Worm (Caenorhabditis elegans) whole organism, L4 larva: ENCODE measurements around the gene B0454.26.
A peak's percentile ranks its signal among the peaks of the same experiment; 100 is the strongest.

Source experiments
- F10B5.3 ChIP-seq: sonication (generic microtip); optimal IDR thresholded peaks from 2 replicates; lab custom pipeline; 2016; ENCODE audit warnings: mild to moderate bottlenecking, missing genetic modification characterization, missing compliant biosample characterization
- F26F4.8 ChIP-seq: fragments of 200-800 bp; sonication (Bioruptor generic); conservative IDR thresholded peaks from 2 replicates; pipeline ENCODE4 v1.3.6; 2022; ENCODE audit warnings: missing genetic modification characterization, missing compliant biosample characterization
- F37D6.2 ChIP-seq: sonication (generic microtip); optimal IDR thresholded peaks from 2 replicates; lab custom pipeline; 2016; ENCODE audit warnings: mild to moderate bottlenecking, missing genetic modification characterization, missing compliant biosample characterization
- F44E2.7 ChIP-seq: fragments of 200-800 bp; sonication (Bioruptor generic); IDR thresholded peaks from 2 replicates; pipeline ENCODE4 v2.1.2; 2022; ENCODE audit warnings: missing genetic modification characterization, missing compliant biosample characterization
- F49E8.2 ChIP-seq: sonication (generic microtip); optimal IDR thresholded peaks from 2 replicates; lab custom pipeline; 2016; ENCODE audit warnings: missing compliant biosample characterization, mild to moderate bottlenecking, missing genetic modification characterization, borderline replicate concordance
- R02D3.7 ChIP-seq: fragments of 150-350 bp; sonication (generic microtip); optimal IDR thresholded peaks from 3 replicates; lab custom pipeline; 2014; ENCODE audit warnings: missing biosample characterization, missing genetic modification characterization
- T20F7.1 ChIP-seq: fragments of 200-800 bp; sonication (Bioruptor generic); optimal IDR thresholded peaks from 2 replicates; lab custom pipeline; 2018; ENCODE audit warnings: mild to moderate bottlenecking, missing genetic modification characterization, missing compliant biosample characterization
- T26A8.4 ChIP-seq: fragments of 200-800 bp; sonication (Bioruptor generic); IDR thresholded peaks from 2 replicates; pipeline ENCODE4 v1.3.6; 2022; ENCODE audit warnings: missing genetic modification characterization, missing compliant biosample characterization
- Y105C5A.15 ChIP-seq: fragments of 200-800 bp; sonication (Bioruptor generic); IDR thresholded peaks from 2 replicates; pipeline ENCODE4 v1.3.6; 2022; ENCODE audit warnings: missing genetic modification characterization, missing compliant biosample characterization
- Y75B8A.6 ChIP-seq: fragments of 200-800 bp; sonication (Bioruptor generic); IDR thresholded peaks from 2 replicates; pipeline ENCODE4 v1.3.6; 2022; ENCODE audit warnings: missing genetic modification reagents, missing genetic modification characterization, missing compliant biosample characterization
- ZK337.2 ChIP-seq: fragments of 200-800 bp; sonication (Bioruptor generic); IDR thresholded peaks from 2 replicates; pipeline ENCODE4 v1.3.6; 2022; ENCODE audit warnings: missing genetic modification reagents, missing genetic modification characterization, missing compliant biosample characterization
- aha-1 ChIP-seq: fragments of 150-350 bp; peaks from one replicate; lab custom pipeline; 2014; ENCODE audit warnings: missing biosample characterization, missing genetic modification characterization
- ceh-20 ChIP-seq: fragments of 200-800 bp; sonication (Bioruptor generic); IDR thresholded peaks from 2 replicates; pipeline ENCODE4 v1.3.6; 2022; ENCODE audit warnings: missing genetic modification reagents, missing genetic modification characterization, missing compliant biosample characterization
- ceh-32 ChIP-seq: sonication (generic microtip); optimal IDR thresholded peaks from 2 replicates; lab custom pipeline; 2016; ENCODE audit warnings: mild to moderate bottlenecking, missing genetic modification characterization, missing compliant biosample characterization; ENCODE audit not compliant: poor library complexity
- ceh-82 ChIP-seq: sonication (generic microtip); optimal IDR thresholded peaks from 2 replicates; lab custom pipeline; 2017; ENCODE audit warnings: missing biosample characterization, missing genetic modification characterization
- cey-2 ChIP-seq: sonication (generic microtip); optimal IDR thresholded peaks from 3 replicates; lab custom pipeline; 2017; ENCODE audit warnings: missing genetic modification characterization, mild to moderate bottlenecking, missing compliant biosample characterization, antibody characterized with exemption, borderline replicate concordance; ENCODE audit not compliant: insufficient read depth
- daf-16 ChIP-seq, 3 experiments: sonication (generic microtip); optimal IDR thresholded peaks; 2 replicates each; lab custom pipeline; 2016 to 2017; ENCODE audit warnings: missing genetic modification characterization in 3 of 3, missing genetic modification reagents in 3 of 3, mild to moderate bottlenecking in 2 of 3, missing compliant biosample characterization in 2 of 3, missing biosample characterization in 1 of 3, moderate library complexity in 1 of 3
- daf-8 ChIP-seq: fragments of 200-800 bp; sonication (Bioruptor generic); IDR thresholded peaks from 2 replicates; pipeline ENCODE4 v1.3.6; 2022; ENCODE audit warnings: missing genetic modification characterization, missing compliant biosample characterization
- dmd-8 ChIP-seq: fragments of 200-800 bp; sonication (Bioruptor generic); IDR thresholded peaks from 2 replicates; pipeline ENCODE4 v1.3.6; 2022; ENCODE audit warnings: missing genetic modification characterization, missing compliant biosample characterization
- fkh-10 ChIP-seq: fragments of 150-350 bp; optimal IDR thresholded peaks from 2 replicates; lab custom pipeline; 2014; ENCODE audit warnings: missing biosample characterization, missing genetic modification reagents, missing genetic modification characterization
- lim-7 ChIP-seq: fragments of 200-800 bp; sonication (Bioruptor generic); IDR thresholded peaks from 2 replicates; pipeline ENCODE4 v1.3.6; 2022; ENCODE audit warnings: missing genetic modification characterization, missing compliant biosample characterization
- lin-13 ChIP-seq: fragments of 150-350 bp; optimal IDR thresholded peaks from 2 replicates; lab custom pipeline; 2014; ENCODE audit warnings: missing biosample characterization, missing genetic modification reagents, missing genetic modification characterization
- lin-15B ChIP-seq: fragments of 150-350 bp; sonication (generic microtip); optimal IDR thresholded peaks from 3 replicates; lab custom pipeline; 2014; ENCODE audit warnings: missing biosample characterization, missing genetic modification characterization
- lin-39 ChIP-seq: fragments of 150-350 bp; optimal IDR thresholded peaks from 2 replicates; lab custom pipeline; 2014; ENCODE audit warnings: missing biosample characterization, missing genetic modification reagents, missing genetic modification characterization
- lir-3 ChIP-seq: sonication (generic microtip); optimal IDR thresholded peaks from 2 replicates; lab custom pipeline; 2016; ENCODE audit warnings: mild to moderate bottlenecking, missing genetic modification characterization, missing compliant biosample characterization
- madf-5 ChIP-seq, 2 experiments: fragments of 200-800 bp; sonication (Bioruptor generic); IDR thresholded peaks; 2 replicates each; pipeline ENCODE4 v1.3.6; 2022; ENCODE audit warnings: missing compliant biosample characterization in 2 of 2, missing genetic modification characterization in 2 of 2
- madf-9 ChIP-seq: fragments of 200-800 bp; sonication (Bioruptor generic); conservative IDR thresholded peaks from 2 replicates; pipeline ENCODE4 v1.3.6; 2022; ENCODE audit warnings: missing genetic modification reagents, missing genetic modification characterization, missing compliant biosample characterization
- mdl-1 ChIP-seq, 2 experiments: fragments of 150-350 bp in 1 of 2; sonication (generic microtip) in 1 of 2; optimal IDR thresholded peaks; 2 replicates each; lab custom pipeline; 2014 to 2017; ENCODE audit warnings: missing biosample characterization in 2 of 2, missing genetic modification characterization in 2 of 2
- mes-2 ChIP-seq: sonication (generic microtip); optimal IDR thresholded peaks from 2 replicates; lab custom pipeline; 2016; ENCODE audit warnings: missing genotype, mild to moderate bottlenecking, missing genetic modification characterization, missing compliant biosample characterization; ENCODE audit not compliant: poor library complexity, severe bottlenecking
- nhr-237 ChIP-seq: sonication (generic microtip); optimal IDR thresholded peaks from 2 replicates; lab custom pipeline; 2017; ENCODE audit warnings: missing biosample characterization, missing genetic modification characterization
- nhr-25 ChIP-seq: sonication (generic microtip); optimal IDR thresholded peaks from 2 replicates; lab custom pipeline; 2017; ENCODE audit warnings: missing genetic modification characterization, mild to moderate bottlenecking, missing compliant biosample characterization, antibody characterized with exemption, moderate library complexity, borderline replicate concordance; ENCODE audit not compliant: insufficient read depth
- nhr-41 ChIP-seq: fragments of 200-800 bp; sonication (Bioruptor generic); IDR thresholded peaks from 2 replicates; pipeline ENCODE4 v1.3.6; 2022; ENCODE audit warnings: missing genetic modification reagents, missing genetic modification characterization, missing compliant biosample characterization
- nhr-42 ChIP-seq: fragments of 200-800 bp; sonication (Bioruptor generic); IDR thresholded peaks from 2 replicates; pipeline ENCODE4 v1.3.6; 2022; ENCODE audit warnings: missing genetic modification characterization, missing compliant biosample characterization
- nhr-48 ChIP-seq: sonication (generic microtip); optimal IDR thresholded peaks from 2 replicates; lab custom pipeline; 2016; ENCODE audit warnings: mild to moderate bottlenecking, missing genetic modification characterization, missing compliant biosample characterization
- nhr-77 ChIP-seq: fragments of 150-350 bp; optimal IDR thresholded peaks from 2 replicates; lab custom pipeline; 2014; ENCODE audit warnings: missing biosample characterization, missing genetic modification characterization
- saeg-2 ChIP-seq: fragments of 200-800 bp; sonication (Bioruptor generic); IDR thresholded peaks from 2 replicates; pipeline ENCODE4 v1.3.6; 2022; ENCODE audit warnings: missing genetic modification reagents, missing genetic modification characterization, missing compliant biosample characterization
- sdz-12 ChIP-seq: fragments of 200-800 bp; sonication (Bioruptor generic); optimal IDR thresholded peaks from 2 replicates; lab custom pipeline; 2018; ENCODE audit warnings: mild to moderate bottlenecking, missing genetic modification characterization, missing compliant biosample characterization
- snpc-4 ChIP-seq: fragments of 150-350 bp; optimal IDR thresholded peaks from 2 replicates; lab custom pipeline; 2014; ENCODE audit warnings: missing biosample characterization, missing genetic modification characterization
- spr-1 ChIP-seq: sonication (generic microtip); optimal IDR thresholded peaks from 2 replicates; lab custom pipeline; 2016; ENCODE audit warnings: mild to moderate bottlenecking, missing genetic modification characterization, missing compliant biosample characterization
- unc-130 ChIP-seq: sonication (generic microtip); optimal IDR thresholded peaks from 2 replicates; lab custom pipeline; 2016; ENCODE audit warnings: missing genetic modification reagents, missing genetic modification characterization, missing compliant biosample characterization
- unc-62 ChIP-seq, 3 experiments: fragments of 150-350 bp in 1 of 3; sonication (generic microtip); optimal IDR thresholded peaks in 2 of 3; peaks in 1 of 3; 1 replicate in 1 of 3; 2 replicates in 2 of 3; lab custom pipeline; 2014 to 2017; ENCODE audit warnings: missing biosample characterization in 3 of 3, missing genetic modification characterization in 3 of 3, missing genetic modification reagents in 3 of 3, missing genotype in 1 of 3

The B0454.26 gene

DNA sequence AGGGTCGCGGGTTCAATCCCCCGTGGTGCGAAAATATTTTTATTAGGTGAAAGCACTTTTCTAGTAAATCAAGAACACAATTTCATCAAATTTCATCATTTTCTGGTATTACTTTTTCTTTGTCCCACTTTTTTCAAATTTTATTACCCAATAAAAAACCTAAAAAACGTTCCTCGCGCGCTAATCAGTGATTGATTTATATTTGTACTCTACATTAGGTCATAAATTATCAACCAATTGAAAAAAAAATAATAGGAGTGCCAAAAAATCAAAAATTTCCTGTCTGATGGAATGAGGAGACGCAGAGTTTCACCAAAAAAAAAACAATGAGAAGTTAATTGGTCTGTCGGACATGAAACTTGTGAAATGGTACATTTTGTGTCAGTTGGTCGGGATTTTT is 13.7 kb downstream of the B0454.26 start (continued):
- TF ChIP-seq ceh-82 (tag; lab: Kevin White, UChicago): no peak
- no peak for TF ChIP-seq Y75B8A.6 (GFP tag; lab: Robert Waterston, UW)

DNA sequence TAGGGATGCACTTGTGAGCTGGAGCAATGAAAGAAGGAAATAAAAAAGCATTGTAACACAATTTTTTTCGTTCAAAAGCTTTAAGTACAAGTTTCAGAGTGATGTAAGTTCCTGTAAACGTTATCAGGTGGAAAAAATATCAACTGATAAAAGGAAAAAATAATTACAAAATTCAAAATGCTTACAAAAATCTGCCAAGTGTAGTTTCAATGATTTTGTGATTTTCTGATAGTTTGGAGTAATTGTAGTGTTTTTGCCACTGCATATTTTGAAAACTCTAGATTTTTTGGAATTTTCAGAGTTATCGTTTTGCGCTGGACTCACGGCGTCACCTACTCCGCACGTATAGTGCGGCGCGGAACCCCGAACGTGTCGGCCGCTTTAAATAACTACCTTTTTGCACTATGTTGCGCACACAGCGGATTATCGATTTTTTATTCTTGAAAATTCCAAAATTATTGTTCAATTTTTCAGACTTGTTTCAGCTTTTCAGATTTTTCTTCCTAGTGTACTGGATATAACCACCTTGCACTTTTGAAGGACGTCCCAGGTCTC is 14.9 kb downstream of the B0454.26 start, which contains the start of gene clec-2:
TSS of gene clec-2 (minus strand) at position 51 of the 555 bp plus-strand sequence.
- no peak for TF ChIP-seq snpc-4 (tag; lab: Kevin White, UChicago)
- no peak for TF ChIP-seq saeg-2
- no peak for TF ChIP-seq F37D6.2 (tag; lab: Kevin White, UChicago)
- peak; percentile 7 for TF ChIP-seq aha-1 (tag; lab: Kevin White, UChicago)

- TF ChIP-seq unc-62 (GFP tag; optimal IDR thresholded peaks at IDR 0.05 in 1 of 2; lab: Kevin White, UChicago) (peak in 1 of 2 experiments; percentile 91), unc-62 (tag; optimal IDR thresholded peaks at IDR 0.05; lab: Kevin White, UChicago) (no peak), spr-1 (tag; lab: Kevin White, UChicago) (no peak)
Observed at ce11 chrII:3020899-3021298, 17.5 kb downstream of the B0454.26 start.

DNA sequence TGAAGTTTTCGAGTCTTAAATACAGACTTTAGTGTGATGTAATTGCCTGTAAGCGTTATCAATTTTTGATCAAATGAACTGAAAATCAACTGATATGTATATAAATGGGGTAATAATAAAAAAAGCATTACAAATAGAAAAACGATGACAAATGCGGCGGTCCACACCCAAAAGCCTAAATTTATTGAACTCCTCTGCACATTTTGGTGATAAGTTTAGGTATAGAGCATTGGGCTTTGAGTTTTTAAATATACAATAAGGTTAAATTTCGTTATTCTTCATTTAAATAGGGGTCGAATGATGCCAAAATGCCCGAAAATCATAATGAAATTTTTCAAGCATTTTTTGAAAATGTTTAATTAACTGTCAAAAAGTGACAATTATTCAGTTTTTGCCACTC is 18.5 kb downstream of the B0454.26 start, which contains the start of gene clec-3:
TSS of gene clec-3 (minus strand) at position 101 of the 400 bp plus-strand sequence.
- no peak for TF ChIP-seq madf-9 (GFP tag; lab: Robert Waterston, UW)
- no peak for TF ChIP-seq aha-1 (tag; lab: Kevin White, UChicago)
- TF ChIP-seq lir-3 (tag; lab: Kevin White, UChicago): no peak
- no peak for TF ChIP-seq dmd-8
- no peak for TF ChIP-seq daf-8 (GFP tag; lab: Robert Waterston, UW)
- no peak for TF ChIP-seq F49E8.2
- TF ChIP-seq ceh-32: no peak
- no peak for TF ChIP-seq T20F7.1

ce11 chrII:3014196-3014849 is 24.0 kb downstream of the B0454.26 start, which contains the start of gene C41H7.2:
Gene C41H7.2 (plus strand): TSS chrII:3014817.
- TF ChIP-seq daf-16 (GFP tag; optimal IDR thresholded peaks at IDR 0.05; lab: Kevin White, UChicago) (no peak), daf-16 (tag; optimal IDR thresholded peaks at IDR 0.05; lab: Kevin White, UChicago) (peak; percentile 48), Y105C5A.15 (GFP tag; lab: Robert Waterston, UW) (no peak), madf-5 (GFP tag; IDR thresholded peaks at IDR 0.05; lab: Robert Waterston, UW) (no peak), lin-39 (tag; lab: Kevin White, UChicago) (no peak), lin-13 (GFP tag; lab: Kevin White, UChicago) (no peak), F10B5.3 (tag; lab: Kevin White, UChicago) (no peak), lin-15B (no peak), F44E2.7 (no peak), Y75B8A.6 (GFP tag; lab: Robert Waterston, UW) (no peak), sdz-12 (no peak), ceh-20 (GFP tag; lab: Robert Waterston, UW) (no peak), fkh-10 (no peak), mes-2 (tag; lab: Kevin White, UChicago) (no peak), nhr-25 (no peak), nhr-41 (GFP tag; lab: Robert Waterston, UW) (0 out of 2 replicates have a peak, but pooled peaks have one; percentile 7), nhr-237 (no peak), R02D3.7 (tag; lab: Kevin White, UChicago) (no peak), nhr-77 (tag; lab: Kevin White, UChicago) (peak; percentile 6), lim-7 (GFP tag; lab: Robert Waterston, UW) (no peak), nhr-42 (no peak), F26F4.8 (GFP tag; lab: Robert Waterston, UW) (no peak), T26A8.4 (GFP tag; lab: Robert Waterston, UW) (no peak), ZK337.2 (GFP tag; lab: Robert Waterston, UW) (no peak), cey-2 (tag; lab: Kevin White, UChicago) (no peak), nhr-48 (tag; lab: Kevin White, UChicago) (no peak), unc-130 (GFP tag; lab: Kevin White, UChicago) (no peak), mdl-1 (tag; optimal IDR thresholded peaks at IDR 0.05; lab: Kevin White, UChicago) (no peak)
